Fruit fly (Drosophila melanogaster) whole organism, embryonic: Measurements from ENCODE around the gene r-cup.

Experiments
- Adf1 ChIP-seq: fragments of 200-800 bp; sonication (Bioruptor generic); IDR thresholded peaks from 2 replicates; pipeline ENCODE4 v1.3.6; 2022; ENCODE audit warnings: missing biosample characterization, missing genetic modification characterization
- Aef1 ChIP-seq: fragments of 200-800 bp; sonication (Bioruptor generic); IDR thresholded peaks from 3 replicates; pipeline ENCODE4 v1.3.6; 2022; ENCODE audit warnings: missing biosample characterization, missing genetic modification characterization
- B-H2 ChIP-seq: fragments of 200-800 bp; sonication (Bioruptor generic); optimal IDR thresholded peaks from 2 replicates; lab custom pipeline; 2018; ENCODE audit warnings: missing biosample characterization, mild to moderate bottlenecking, missing genetic modification characterization
- CG10267 ChIP-seq: fragments of 200-800 bp; sonication (Bioruptor generic); optimal IDR thresholded peaks from 2 replicates; lab custom pipeline; 2018; ENCODE audit warnings: missing biosample characterization, mild to moderate bottlenecking, missing genetic modification characterization, moderate library complexity
- CG10959 ChIP-seq: fragments of 200-800 bp; sonication (Bioruptor generic); IDR thresholded peaks from 2 replicates; pipeline ENCODE4 v1.3.6; 2022; ENCODE audit warnings: missing biosample characterization, missing genetic modification characterization
- CG12104 ChIP-seq: fragments of 200-800 bp; sonication (Bioruptor generic); optimal IDR thresholded peaks from 3 replicates; lab custom pipeline; 2016; ENCODE audit warnings: missing biosample characterization, missing genetic modification characterization
- CG12391 ChIP-seq: fragments of 200-800 bp; sonication (Bioruptor generic); optimal IDR thresholded peaks from 3 replicates; lab custom pipeline; 2018; ENCODE audit warnings: missing biosample characterization, mild to moderate bottlenecking, missing genetic modification characterization, moderate library complexity
- CG12942 ChIP-seq: fragments of 200-800 bp; sonication (Bioruptor generic); optimal IDR thresholded peaks from 3 replicates; lab custom pipeline; 2016; ENCODE audit warnings: missing biosample characterization, missing genetic modification characterization
- CG14014 ChIP-seq: fragments of 200-800 bp; sonication (Bioruptor generic); IDR thresholded peaks from 2 replicates; pipeline ENCODE4 v1.3.6; 2022; ENCODE audit warnings: missing biosample characterization, missing genetic modification characterization
- CG14965 ChIP-seq: fragments of 200-800 bp; sonication (Bioruptor generic); optimal IDR thresholded peaks from 2 replicates; lab custom pipeline; 2016; ENCODE audit warnings: missing biosample characterization, missing genetic modification characterization, borderline replicate concordance
- CG17802 ChIP-seq: fragments of 200-800 bp; sonication (Bioruptor generic); optimal IDR thresholded peaks from 2 replicates; lab custom pipeline; 2018; ENCODE audit warnings: missing biosample characterization, mild to moderate bottlenecking, missing genetic modification characterization, moderate library complexity
- CG1792 ChIP-seq: fragments of 200-800 bp; sonication (Bioruptor generic); optimal IDR thresholded peaks from 2 replicates; lab custom pipeline; 2016; ENCODE audit warnings: missing biosample characterization, missing genetic modification characterization
- CG2116 ChIP-seq: fragments of 200-800 bp; sonication (Bioruptor generic); optimal IDR thresholded peaks from 3 replicates; lab custom pipeline; 2018; ENCODE audit warnings: missing biosample characterization, mild to moderate bottlenecking, missing genetic modification characterization
- CG2202 ChIP-seq: fragments of 200-800 bp; sonication (Bioruptor generic); optimal IDR thresholded peaks from 2 replicates; lab custom pipeline; 2018; ENCODE audit warnings: missing biosample characterization, mild to moderate bottlenecking, missing genetic modification characterization
- CG31365 ChIP-seq: fragments of 200-800 bp; sonication (Bioruptor generic); optimal IDR thresholded peaks from 2 replicates; lab custom pipeline; 2018; ENCODE audit warnings: missing biosample characterization, mild to moderate bottlenecking, missing genetic modification characterization
- CG34224 ChIP-seq: fragments of 200-800 bp; sonication (Bioruptor generic); IDR thresholded peaks from 3 replicates; pipeline ENCODE4 v1.3.6; 2022; ENCODE audit warnings: missing biosample characterization, missing genetic modification characterization; ENCODE audit not compliant: partially characterized antibody
- CG4282 ChIP-seq: fragments of 200-800 bp; sonication (Bioruptor generic); optimal IDR thresholded peaks from 2 replicates; lab custom pipeline; 2016; ENCODE audit warnings: missing biosample characterization, missing genetic modification characterization
- CG5180 ChIP-seq: fragments of 200-800 bp; sonication (Bioruptor generic); optimal IDR thresholded peaks from 3 replicates; lab custom pipeline; 2017; ENCODE audit warnings: missing biosample characterization, missing genetic modification characterization, mild to moderate bottlenecking, moderate library complexity, missing genetic modification reagents
- CG7963 ChIP-seq: fragments of 200-800 bp; sonication (Bioruptor generic); IDR thresholded peaks from 3 replicates; pipeline ENCODE4 v1.3.6; 2022; ENCODE audit warnings: missing biosample characterization, missing genetic modification characterization; ENCODE audit not compliant: partially characterized antibody
- CG8924 ChIP-seq: fragments of 200-800 bp; optimal IDR thresholded peaks from 3 replicates; lab custom pipeline; 2019; ENCODE audit warnings: missing biosample characterization, mild to moderate bottlenecking, missing genetic modification characterization, moderate library complexity
- CG8944 ChIP-seq: fragments of 200-800 bp; sonication (Bioruptor generic); optimal IDR thresholded peaks from 3 replicates; lab custom pipeline; 2016; ENCODE audit warnings: missing biosample characterization, missing genetic modification characterization
- Camta ChIP-seq: fragments of 200-800 bp; sonication (Bioruptor generic); optimal IDR thresholded peaks from 2 replicates; lab custom pipeline; 2016; ENCODE audit warnings: missing biosample characterization, missing genetic modification characterization
- CoRest ChIP-seq: fragments of 200-800 bp; sonication (Bioruptor generic); optimal IDR thresholded peaks from 3 replicates; lab custom pipeline; 2018; ENCODE audit warnings: missing biosample characterization, mild to moderate bottlenecking, missing genetic modification characterization, moderate library complexity
- Elba2 ChIP-seq: fragments of 200-800 bp; sonication (Bioruptor generic); optimal IDR thresholded peaks from 3 replicates; lab custom pipeline; 2016; ENCODE audit warnings: missing biosample characterization, missing genetic modification characterization
- Lim3 ChIP-seq: fragments of 200-800 bp; sonication (Bioruptor generic); IDR thresholded peaks from 2 replicates; pipeline ENCODE4 v1.3.6; 2022; ENCODE audit warnings: missing biosample characterization, missing genetic modification characterization
- Lpt ChIP-seq: fragments of >200 bp; optimal IDR thresholded peaks from 2 replicates; lab custom pipeline; 2018; ENCODE audit warnings: missing biosample characterization, missing genetic modification characterization
- Mrtf ChIP-seq: fragments of 200-800 bp; sonication (Bioruptor generic); IDR thresholded peaks from 3 replicates; pipeline ENCODE4 v1.3.6; 2022; ENCODE audit warnings: missing biosample characterization, missing genetic modification characterization
- Neu2 ChIP-seq: fragments of 200-800 bp; sonication (Bioruptor generic); optimal IDR thresholded peaks from 3 replicates; lab custom pipeline; 2016; ENCODE audit warnings: missing biosample characterization, missing genetic modification characterization, borderline replicate concordance
- Oaz ChIP-seq: fragments of 200-800 bp; sonication (Bioruptor generic); IDR thresholded peaks from 2 replicates; pipeline ENCODE4 v1.3.6; 2022; ENCODE audit warnings: missing biosample characterization, missing genetic modification characterization
- Scr ChIP-seq: fragments of 200-800 bp; sonication (Bioruptor generic); IDR thresholded peaks from 2 replicates; pipeline ENCODE4 v1.3.6; 2022; ENCODE audit warnings: missing biosample characterization, missing genetic modification characterization; ENCODE audit not compliant: partially characterized antibody
- Side ChIP-seq: fragments of 200-800 bp; sonication (Bioruptor generic); optimal IDR thresholded peaks from 2 replicates; lab custom pipeline; 2016; ENCODE audit warnings: missing biosample characterization, missing genetic modification characterization
- Stat92E ChIP-seq, 3 experiments: fragments of >200 bp in 2 of 3; fragments of 200-800 bp in 1 of 3; sonication (Bioruptor generic) in 1 of 3; optimal IDR thresholded peaks; 2 replicates each; lab custom pipeline; 2017 to 2019; ENCODE audit warnings: missing biosample characterization in 3 of 3, missing genetic modification characterization in 3 of 3, mild to moderate bottlenecking in 1 of 3, moderate library complexity in 1 of 3
- TFAM ChIP-seq: fragments of 200-800 bp; sonication (Bioruptor generic); optimal IDR thresholded peaks from 2 replicates; lab custom pipeline; 2017; ENCODE audit warnings: missing biosample characterization, missing genetic modification characterization, inconsistent platforms
- Taf1 ChIP-seq: fragments of 200-800 bp; sonication (Bioruptor generic); IDR thresholded peaks from 2 replicates; pipeline ENCODE4 v1.3.6; 2022; ENCODE audit warnings: missing biosample characterization, missing genetic modification characterization
- abd-A ChIP-seq: fragments of 200-800 bp; sonication (Bioruptor generic); optimal IDR thresholded peaks from 3 replicates; lab custom pipeline; 2019; ENCODE audit warnings: missing biosample characterization, mild to moderate bottlenecking, missing genetic modification characterization, moderate library complexity
- ap ChIP-seq: fragments of 200-800 bp; sonication (Bioruptor generic); IDR thresholded peaks from 2 replicates; pipeline ENCODE4 v1.3.6; 2022; ENCODE audit warnings: missing biosample characterization, missing genetic modification characterization
- cwo ChIP-seq: fragments of 200-800 bp; sonication (Bioruptor generic); optimal IDR thresholded peaks from 3 replicates; lab custom pipeline; 2017; ENCODE audit warnings: missing biosample characterization, missing genetic modification characterization, mild to moderate bottlenecking, moderate library complexity, missing genetic modification reagents
- en ChIP-seq: fragments of 200-800 bp; sonication (Bioruptor generic); optimal IDR thresholded peaks from 2 replicates; lab custom pipeline; 2016; ENCODE audit warnings: missing biosample characterization, missing genetic modification characterization
- hbn ChIP-seq: fragments of 200-800 bp; sonication (Bioruptor generic); IDR thresholded peaks from 2 replicates; pipeline ENCODE4 v1.3.6; 2022; ENCODE audit warnings: missing biosample characterization, missing genetic modification characterization; ENCODE audit not compliant: partially characterized antibody
- ind ChIP-seq: fragments of 200-800 bp; sonication (Bioruptor generic); optimal IDR thresholded peaks from 3 replicates; lab custom pipeline; 2016; ENCODE audit warnings: missing biosample characterization, missing genetic modification characterization
- lmd ChIP-seq: fragments of 200-800 bp; sonication (Bioruptor generic); IDR thresholded peaks from 2 replicates; pipeline ENCODE4 v1.3.6; 2022; ENCODE audit warnings: missing biosample characterization, missing genetic modification characterization
- lola ChIP-seq, 3 experiments: fragments of >200 bp in 2 of 3; fragments of 200-800 bp in 1 of 3; sonication (Bioruptor generic) in 1 of 3; optimal IDR thresholded peaks; 2 replicates each; lab custom pipeline; 2017 to 2019; ENCODE audit warnings: missing biosample characterization in 3 of 3, missing genetic modification characterization in 3 of 3, mild to moderate bottlenecking in 1 of 3, moderate library complexity in 1 of 3
- pfk ChIP-seq: fragments of 200-800 bp; sonication (Bioruptor generic); optimal IDR thresholded peaks from 2 replicates; lab custom pipeline; 2018; ENCODE audit warnings: missing biosample characterization, mild to moderate bottlenecking, missing genetic modification characterization, moderate library complexity
- pho ChIP-seq: fragments of 200-800 bp; sonication (Bioruptor generic); optimal IDR thresholded peaks from 2 replicates; lab custom pipeline; 2016; ENCODE audit warnings: missing biosample characterization, missing genetic modification characterization
- phol ChIP-seq: fragments of 200-800 bp; sonication (Bioruptor generic); optimal IDR thresholded peaks from 3 replicates; lab custom pipeline; 2018; ENCODE audit warnings: missing biosample characterization, mild to moderate bottlenecking, missing genetic modification characterization, moderate library complexity
- shn ChIP-seq: fragments of 200-800 bp; sonication (Bioruptor generic); optimal IDR thresholded peaks from 3 replicates; lab custom pipeline; 2016; ENCODE audit warnings: missing biosample characterization, missing genetic modification characterization
- slbo ChIP-seq: fragments of 200-800 bp; sonication (Bioruptor generic); IDR thresholded peaks from 2 replicates; pipeline ENCODE4 v1.3.6; 2022; ENCODE audit warnings: missing biosample characterization, missing genetic modification characterization
- yki ChIP-seq: fragments of >200 bp; optimal IDR thresholded peaks from 3 replicates; lab custom pipeline; 2018
- zf30C ChIP-seq: fragments of 200-800 bp; sonication (Bioruptor generic); optimal IDR thresholded peaks from 3 replicates; lab custom pipeline; 2018; ENCODE audit warnings: missing biosample characterization, mild to moderate bottlenecking, missing genetic modification characterization

The r-cup gene

DNA sequence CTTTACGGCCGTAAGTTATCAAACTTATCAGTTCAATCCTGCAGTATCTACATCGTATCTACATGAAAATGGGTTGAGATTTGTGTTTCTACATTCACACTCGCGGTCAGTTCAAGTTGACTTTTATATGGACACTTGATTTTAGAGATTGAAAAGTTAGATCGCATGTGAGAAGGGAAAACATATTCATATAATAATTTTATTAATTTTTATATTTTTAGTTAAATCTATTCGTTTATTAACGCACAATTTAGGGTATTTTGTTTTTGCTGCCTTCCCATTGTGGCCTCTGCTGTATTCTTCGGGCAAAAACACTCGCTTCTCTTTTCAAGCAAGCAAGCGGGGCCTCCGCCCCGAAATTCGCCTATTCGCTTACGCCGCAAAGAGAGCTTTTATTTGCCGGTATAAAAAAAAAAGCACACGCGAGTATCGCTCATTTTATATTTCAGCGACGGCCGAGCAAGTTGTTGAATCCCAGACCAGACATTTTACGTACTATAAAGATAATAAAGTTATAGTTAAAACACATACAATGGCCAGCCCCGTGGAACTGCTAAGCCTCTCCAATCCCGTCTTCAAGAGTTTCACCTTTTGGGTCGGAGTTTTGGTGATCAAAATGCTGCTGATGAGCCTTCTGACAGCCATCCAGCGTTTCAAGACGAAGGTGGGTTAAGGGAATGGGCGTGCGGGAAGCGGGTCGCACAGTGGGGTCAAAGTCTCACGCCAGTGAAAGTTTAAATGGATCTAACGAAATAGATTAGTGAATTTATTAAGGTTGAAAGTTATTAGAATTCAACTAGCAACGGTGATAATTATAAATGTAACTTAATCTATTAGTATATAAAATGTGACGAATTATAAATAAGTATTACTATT, 17.2 kb upstream of the r-cup start (continued):
- peak; percentile 93 for TF ChIP-seq CG8924 (tag; lab: Kevin White, UChicago)
- TF ChIP-seq CG14014 (GFP tag; lab: Robert Waterston, UW): peak; percentile 84
- peak; percentile 85 for TF ChIP-seq Mrtf (GFP tag; lab: Robert Waterston, UW)
- peak; percentile 75 for TF ChIP-seq CG5180 (GFP tag; lab: Kevin White, UChicago)
- peak; percentile 27 for TF ChIP-seq abd-A (tag; lab: Kevin White, UChicago)
- TF ChIP-seq pho: peak; percentile 24
- TF ChIP-seq shn: no peak
- no peak for TF ChIP-seq Side
- peak; percentile 51 for TF ChIP-seq CG2116 (GFP tag; lab: Kevin White, UChicago)
- TF ChIP-seq pfk (GFP tag; lab: Kevin White, UChicago): peak; percentile 8
- TF ChIP-seq Neu2 (GFP tag; lab: Kevin White, UChicago): no peak
- TF ChIP-seq Scr: no peak
- no peak for TF ChIP-seq CG14965 (GFP tag; lab: Kevin White, UChicago)
- TF ChIP-seq CG12104: peak; percentile 80
- TF ChIP-seq CG10267 (tag; lab: Kevin White, UChicago): peak; percentile 87
- peak; percentile 61 for TF ChIP-seq Taf1 (GFP tag; lab: Robert Waterston, UW)
- peak; percentile 60 for TF ChIP-seq Lim3 (GFP tag; lab: Robert Waterston, UW)
- TF ChIP-seq CG10959 (GFP tag; lab: Robert Waterston, UW): peak; percentile 70
- TF ChIP-seq CG12391 (tag; lab: Kevin White, UChicago): peak; percentile 93
- TF ChIP-seq CG17802 (tag; lab: Kevin White, UChicago): peak; percentile 54
- TF ChIP-seq CG12942 (GFP tag; lab: Kevin White, UChicago): peak; percentile 64
- no peak for TF ChIP-seq CG8944 (GFP tag; lab: Kevin White, UChicago)
- TF ChIP-seq CoRest: peak; percentile 91
- peak; percentile 82 for TF ChIP-seq ind (GFP tag; lab: Kevin White, UChicago)
- TF ChIP-seq yki (lab: Kevin White, UChicago): no peak
- TF ChIP-seq hbn (GFP tag; lab: Robert Waterston, UW): no peak
- peak; percentile 69 for TF ChIP-seq Adf1 (GFP tag; lab: Robert Waterston, UW)
- TF ChIP-seq CG7963 (GFP tag; lab: Robert Waterston, UW): no peak
- TF ChIP-seq Aef1: peak; percentile 85
- TF ChIP-seq phol (tag; lab: Kevin White, UChicago): peak; percentile 90
- TF ChIP-seq CG4282 (GFP tag; lab: Kevin White, UChicago): no peak
- TF ChIP-seq CG31365 (tag; lab: Kevin White, UChicago): peak; percentile 60
- peak in 1 of 3 experiments; percentile 57 for TF ChIP-seq Stat92E (GFP tag; optimal IDR thresholded peaks at IDR 0.05; lab: Kevin White, UChicago)
- peak; percentile 81 for TF ChIP-seq ap (GFP tag; lab: Robert Waterston, UW)
- no peak for TF ChIP-seq Lpt
- TF ChIP-seq Oaz: peak; percentile 83
- TF ChIP-seq CG1792 (GFP tag; lab: Kevin White, UChicago): no peak
- peak; percentile 72 for TF ChIP-seq CG2202
- no peak for TF ChIP-seq Camta
- no peak for TF ChIP-seq Elba2 (GFP tag; lab: Kevin White, UChicago)
- TF ChIP-seq en (GFP tag; lab: Kevin White, UChicago): no peak
- TF ChIP-seq zf30C (GFP tag; lab: Kevin White, UChicago): no peak
- no peak for TF ChIP-seq CG34224 (GFP tag; lab: Robert Waterston, UW)
- peak; percentile 86 for TF ChIP-seq slbo
- TF ChIP-seq lmd: peak; percentile 88
- peak; percentile 20 for TF ChIP-seq TFAM (GFP tag; lab: Kevin White, UChicago)
- TF ChIP-seq B-H2: peak; percentile 83
- TF ChIP-seq cwo: peak; percentile 86
- TF ChIP-seq lola (GFP tag; optimal IDR thresholded peaks at IDR 0.05; lab: Kevin White, UChicago): peak in 1 of 3 experiments; percentile 79
